Worm (Caenorhabditis elegans) whole organism, midembryonic: ENCODE data around the gene lir-3.

Experiments used
- T22C8.4 ChIP-seq: fragments of 200-800 bp; sonication (Bioruptor generic); IDR thresholded peaks from 2 replicates; pipeline ENCODE4 v1.3.6; 2022; ENCODE audit warnings: missing genetic modification characterization, missing compliant biosample characterization
- cog-1 ChIP-seq: sonication (generic microtip); optimal IDR thresholded peaks from 2 replicates; lab custom pipeline; 2016; ENCODE audit warnings: missing genetic modification characterization, missing compliant biosample characterization
- flt-1 ChIP-seq: fragments of 200-800 bp; sonication (Bioruptor generic); IDR thresholded peaks from 2 replicates; pipeline ENCODE4 v1.3.6; 2022; ENCODE audit warnings: missing genetic modification characterization, missing compliant biosample characterization
- klf-2 ChIP-seq: fragments of 200-800 bp; sonication (Bioruptor generic); conservative IDR thresholded peaks from 2 replicates; pipeline ENCODE4 v1.3.6; 2022; ENCODE audit warnings: missing genetic modification reagents, missing genetic modification characterization, missing compliant biosample characterization
- med-1 ChIP-seq: sonication (generic microtip); optimal IDR thresholded peaks from 2 replicates; lab custom pipeline; 2017; ENCODE audit warnings: missing genetic modification characterization, mild to moderate bottlenecking, missing compliant biosample characterization, antibody characterized with exemption, missing genetic modification reagents; ENCODE audit not compliant: insufficient read depth
- ref-1 ChIP-seq: fragments of 200-800 bp; sonication (Bioruptor generic); conservative IDR thresholded peaks from 2 replicates; pipeline ENCODE4 v1.3.6; 2022; ENCODE audit warnings: missing genetic modification reagents, missing genetic modification characterization, missing compliant biosample characterization
- tab-1 ChIP-seq: fragments of 200-800 bp; sonication (Bioruptor generic); IDR thresholded peaks from 2 replicates; pipeline ENCODE4 v1.3.6; 2022; ENCODE audit warnings: missing genetic modification characterization, missing compliant biosample characterization
- ztf-23 ChIP-seq: fragments of 200-800 bp; sonication (Bioruptor generic); IDR thresholded peaks from 2 replicates; pipeline ENCODE4 v1.3.6; 2022; ENCODE audit warnings: missing genetic modification reagents, missing genetic modification characterization, missing compliant biosample characterization
- ztf-29 ChIP-seq: fragments of 200-800 bp; sonication (Bioruptor generic); IDR thresholded peaks from 2 replicates; pipeline ENCODE4 v1.3.6; 2022; ENCODE audit warnings: missing genetic modification reagents, missing genetic modification characterization, missing compliant biosample characterization

The lir-3 gene

ce11 chrII:11184757-11185341 is at the start of gene lir-3:
lir-3 (minus strand) TSS chrII:11184807.
- TF ChIP-seq klf-2 (GFP tag; lab: Robert Waterston, UW) (0 out of 2 replicates have a peak, but pooled peaks have one; percentile 24), med-1 (GFP tag; lab: Kevin White, UChicago) (no peak), T22C8.4 (GFP tag; lab: Robert Waterston, UW) (peak; percentile 51; the same call in 1 of the 2 replicates), ref-1 (no peak)

ce11 chrII:11226379-11226778 is 41.8 kb upstream of the lir-3 start, which contains the start of gene T06D8.2:
T06D8.2 (plus strand) TSS chrII:11226679.
- TF ChIP-seq cog-1 (tag; lab: Kevin White, UChicago) = no peak
- TF ChIP-seq ztf-29 (GFP tag; lab: Robert Waterston, UW) = no peak
- no peak for TF ChIP-seq klf-2 (GFP tag; lab: Robert Waterston, UW)
- no peak for TF ChIP-seq T22C8.4 (GFP tag; lab: Robert Waterston, UW)
- no peak for TF ChIP-seq flt-1 (GFP tag; lab: Robert Waterston, UW)

ce11 chrII:11224045-11224481 is 39.5 kb upstream of the lir-3 start:
- TF ChIP-seq ztf-29 (GFP tag; lab: Robert Waterston, UW) (no peak), ref-1 (no peak), ztf-23 (GFP tag; lab: Robert Waterston, UW) (no peak), klf-2 (GFP tag; lab: Robert Waterston, UW) (no peak)

ce11 chrII:11221771-11222355 is 37.3 kb upstream of the lir-3 start, which contains the start of gene plpr-1:
plpr-1 (plus strand) TSS chrII:11222305.
- no peak for TF ChIP-seq cog-1 (tag; lab: Kevin White, UChicago)
- TF ChIP-seq tab-1 (GFP tag; lab: Robert Waterston, UW) = no peak
- TF ChIP-seq klf-2 (GFP tag; lab: Robert Waterston, UW) = no peak
- no peak for TF ChIP-seq ztf-29 (GFP tag; lab: Robert Waterston, UW)
- TF ChIP-seq ref-1 = no peak
- TF ChIP-seq med-1 (GFP tag; lab: Kevin White, UChicago) = no peak
- no peak for TF ChIP-seq flt-1 (GFP tag; lab: Robert Waterston, UW)
- TF ChIP-seq ztf-23 (GFP tag; lab: Robert Waterston, UW) = no peak
- TF ChIP-seq T22C8.4 (GFP tag; lab: Robert Waterston, UW) = no peak

DNA sequence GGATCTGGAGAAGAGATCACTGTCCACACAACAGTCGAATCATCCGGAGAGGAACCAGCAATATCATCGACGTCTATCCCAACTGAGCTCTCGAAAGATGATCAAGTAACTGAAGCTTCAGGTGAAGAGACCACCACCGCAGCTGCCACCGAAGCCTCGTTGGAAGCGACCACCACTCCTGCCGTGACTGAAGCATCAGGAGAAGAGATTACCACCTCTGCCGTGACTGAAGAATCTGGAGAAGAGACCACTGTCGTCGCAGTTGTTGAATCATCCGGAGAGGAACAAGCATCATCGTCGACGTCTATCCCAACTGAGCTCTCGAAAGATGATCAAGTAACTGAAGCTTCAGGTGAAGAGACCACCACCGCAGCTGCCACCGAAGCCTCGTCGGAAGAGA is 27.1 kb upstream of the lir-3 start:
- 0 out of 2 replicates have a peak, but pooled peaks have one; percentile 30 for TF ChIP-seq tab-1 (GFP tag; lab: Robert Waterston, UW)

DNA sequence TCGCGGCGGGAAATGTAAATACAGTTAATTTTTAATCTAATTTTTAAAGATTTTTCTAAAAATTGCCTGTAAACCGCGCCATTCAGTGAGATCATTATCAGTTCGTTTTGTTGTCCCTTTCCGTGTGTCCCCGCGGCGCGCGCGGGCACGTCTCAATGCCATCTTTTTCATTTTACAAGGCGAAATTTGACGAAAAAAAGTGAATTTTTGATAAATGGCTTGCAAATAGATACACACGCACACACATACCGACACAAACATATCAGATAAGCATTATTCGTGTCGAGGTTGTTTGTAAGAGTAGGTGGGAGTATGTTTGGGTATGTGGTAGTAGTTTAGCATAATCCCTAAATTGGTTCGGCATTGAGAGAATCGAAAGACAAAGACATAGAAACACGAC is 21.2 kb upstream of the lir-3 start:
- TF ChIP-seq cog-1 (tag; lab: Kevin White, UChicago) = no peak
- no peak for TF ChIP-seq klf-2 (GFP tag; lab: Robert Waterston, UW)
- TF ChIP-seq T22C8.4 (GFP tag; lab: Robert Waterston, UW) = no peak
- TF ChIP-seq med-1 (GFP tag; lab: Kevin White, UChicago) = no peak
- no peak for TF ChIP-seq flt-1 (GFP tag; lab: Robert Waterston, UW)
- TF ChIP-seq ztf-29 (GFP tag; lab: Robert Waterston, UW) = no peak

DNA sequence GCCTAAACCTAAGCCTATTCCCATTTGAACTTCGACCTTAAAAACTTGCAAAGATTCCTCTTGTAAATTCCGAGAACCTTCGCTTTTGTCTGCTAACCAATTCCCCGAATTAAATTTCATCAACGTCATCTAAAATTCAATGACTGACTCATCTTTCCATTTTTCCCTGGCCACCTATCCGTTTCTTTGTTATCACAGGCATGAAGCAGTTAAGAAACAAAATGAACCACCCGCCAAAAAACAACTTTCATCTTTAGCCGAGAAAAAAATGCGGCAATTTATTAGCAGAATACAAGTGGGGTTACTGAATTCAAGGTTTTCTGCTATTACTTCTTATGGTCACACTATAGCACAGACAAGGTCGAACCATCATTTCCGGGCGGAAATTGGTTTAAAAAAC is 20.1 kb upstream of the lir-3 start:
- TF ChIP-seq ztf-23 (GFP tag; lab: Robert Waterston, UW) (no peak), T22C8.4 (GFP tag; lab: Robert Waterston, UW) (no peak), ref-1 (no peak), ztf-29 (GFP tag; lab: Robert Waterston, UW) (no peak), med-1 (GFP tag; lab: Kevin White, UChicago) (no peak), cog-1 (tag; lab: Kevin White, UChicago) (no peak), klf-2 (GFP tag; lab: Robert Waterston, UW) (no peak)

DNA sequence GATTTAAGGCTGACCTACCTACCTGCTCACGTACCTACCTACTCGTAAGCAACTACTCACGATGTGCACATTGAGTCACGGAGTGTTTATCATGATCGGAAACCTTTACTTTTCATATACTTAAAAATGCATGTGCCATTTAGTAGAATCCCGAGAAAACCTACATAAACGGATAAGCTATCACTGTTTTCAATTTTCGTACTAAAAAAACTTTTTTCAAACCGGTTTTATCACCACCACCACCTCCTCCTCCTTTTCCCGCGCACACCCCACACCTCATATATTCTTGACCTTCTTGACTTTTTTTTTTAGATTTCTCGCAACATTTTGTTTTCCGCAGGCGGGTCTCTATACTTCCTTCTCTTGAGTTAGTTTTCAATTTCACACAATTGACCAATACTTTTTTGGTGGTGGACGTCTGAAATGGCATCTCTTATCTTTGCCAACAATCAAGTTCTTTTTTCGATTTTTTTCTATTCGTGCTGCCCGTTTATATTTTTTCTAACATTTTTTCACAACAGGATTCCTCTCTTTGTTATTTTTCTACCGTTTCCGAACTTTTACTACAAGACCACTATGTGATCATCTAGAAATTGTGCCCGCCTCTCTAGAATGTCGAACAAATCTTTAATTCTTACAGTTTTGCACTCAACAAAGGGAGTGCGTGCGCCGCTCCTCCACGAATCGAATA is 18.1 kb upstream of the lir-3 start, which contains the start of gene srap-1:
Gene srap-1, plus strand, starts transcription at position 641 of the 691 bp plus-strand sequence.
- no peak for TF ChIP-seq ztf-29 (GFP tag; lab: Robert Waterston, UW)
- no peak for TF ChIP-seq med-1 (GFP tag; lab: Kevin White, UChicago)
- no peak for TF ChIP-seq ref-1
- no peak for TF ChIP-seq tab-1 (GFP tag; lab: Robert Waterston, UW)
- no peak for TF ChIP-seq ztf-23 (GFP tag; lab: Robert Waterston, UW)
- no peak for TF ChIP-seq T22C8.4 (GFP tag; lab: Robert Waterston, UW)
- TF ChIP-seq klf-2 (GFP tag; lab: Robert Waterston, UW) = no peak
- no peak for TF ChIP-seq flt-1 (GFP tag; lab: Robert Waterston, UW)
- TF ChIP-seq cog-1 (tag; lab: Kevin White, UChicago) = no peak

ce11 chrII:11200234-11200755 is 15.7 kb upstream of the lir-3 start:
- TF ChIP-seq cog-1 (tag; lab: Kevin White, UChicago) = no peak
- TF ChIP-seq med-1 (GFP tag; lab: Kevin White, UChicago) = no peak
- TF ChIP-seq klf-2 (GFP tag; lab: Robert Waterston, UW) = no peak
- TF ChIP-seq ref-1 = no peak
- TF ChIP-seq flt-1 (GFP tag; lab: Robert Waterston, UW) = no peak
- TF ChIP-seq tab-1 (GFP tag; lab: Robert Waterston, UW) = no peak
